Worm (Caenorhabditis elegans) whole organism, young adult: ENCODE data around the gene bgnt-1.5.

Experiments
- B0035.1 ChIP-seq: sonication (generic microtip); optimal IDR thresholded peaks from 2 replicates; lab custom pipeline; 2016; ENCODE audit warnings: missing genetic modification characterization, mild to moderate bottlenecking, missing compliant biosample characterization, missing genotype, missing genetic modification reagents
- B0261.1 ChIP-seq: sonication (generic microtip); optimal IDR thresholded peaks from 2 replicates; lab custom pipeline; 2016; ENCODE audit warnings: mild to moderate bottlenecking, missing genetic modification characterization, moderate library complexity, missing compliant biosample characterization
- B0336.3 ChIP-seq: fragments of 200-800 bp; sonication (Bioruptor generic); IDR thresholded peaks from 2 replicates; pipeline ENCODE4 v1.3.6; 2022; ENCODE audit warnings: missing genetic modification characterization, missing compliant biosample characterization
- C17E4.6 ChIP-seq: fragments of 200-800 bp; sonication (Bioruptor generic); IDR thresholded peaks from 2 replicates; pipeline ENCODE4 v1.3.6; 2022; ENCODE audit warnings: missing genetic modification reagents, missing genetic modification characterization, missing compliant biosample characterization
- D2030.7 ChIP-seq: fragments of 200-800 bp; sonication (Bioruptor generic); IDR thresholded peaks from 2 replicates; pipeline ENCODE4 v1.3.6; 2022; ENCODE audit warnings: missing genetic modification reagents, missing genetic modification characterization, missing compliant biosample characterization
- F10E7.11 ChIP-seq: sonication (generic microtip); optimal IDR thresholded peaks from 2 replicates; lab custom pipeline; 2017; ENCODE audit warnings: mild to moderate bottlenecking, missing genetic modification characterization, moderate library complexity, missing compliant biosample characterization
- ZK185.1 ChIP-seq: sonication (generic microtip); optimal IDR thresholded peaks from 2 replicates; lab custom pipeline; 2016; ENCODE audit warnings: mild to moderate bottlenecking, missing genetic modification characterization, missing compliant biosample characterization; ENCODE audit not compliant: poor library complexity, severe bottlenecking
- aptf-3 ChIP-seq: fragments of 200-800 bp; sonication (Bioruptor generic); IDR thresholded peaks from 2 replicates; pipeline ENCODE4 v1.3.6; 2022; ENCODE audit warnings: missing genetic modification characterization, missing compliant biosample characterization
- attf-3 ChIP-seq: fragments of 200-800 bp; sonication (Bioruptor generic); conservative IDR thresholded peaks from 2 replicates; pipeline ENCODE4 v1.3.6; 2022; ENCODE audit warnings: missing genetic modification reagents, missing genetic modification characterization, missing compliant biosample characterization
- bed-1 ChIP-seq: fragments of 200-800 bp; sonication (Bioruptor generic); IDR thresholded peaks from 2 replicates; pipeline ENCODE4 v1.3.6; 2022; ENCODE audit warnings: missing genetic modification reagents, missing genetic modification characterization, missing compliant biosample characterization
- ceh-100 ChIP-seq: fragments of 200-800 bp; sonication (Bioruptor generic); IDR thresholded peaks from 2 replicates; pipeline ENCODE4 v1.3.6; 2022; ENCODE audit warnings: missing genetic modification reagents, missing genetic modification characterization, missing compliant biosample characterization
- ceh-40 ChIP-seq: fragments of 200-800 bp; sonication (Bioruptor generic); IDR thresholded peaks from 2 replicates; pipeline ENCODE4 v1.3.6; 2022; ENCODE audit warnings: missing genetic modification characterization, missing compliant biosample characterization
- die-1 ChIP-seq: sonication (generic microtip); optimal IDR thresholded peaks from 2 replicates; lab custom pipeline; 2016; ENCODE audit warnings: missing genotype, mild to moderate bottlenecking, missing genetic modification characterization, missing compliant biosample characterization
- dox-1 ChIP-seq: fragments of 200-800 bp; sonication (Bioruptor generic); IDR thresholded peaks from 2 replicates; pipeline ENCODE4 v1.3.6; 2022; ENCODE audit warnings: missing genetic modification reagents, missing genetic modification characterization, missing compliant biosample characterization
- egl-18 ChIP-seq: fragments of 200-800 bp; sonication (Bioruptor generic); IDR thresholded peaks from 2 replicates; pipeline ENCODE4 v1.3.6; 2022; ENCODE audit warnings: missing genetic modification reagents, missing genetic modification characterization, missing compliant biosample characterization
- ets-4 ChIP-seq: fragments of 200-800 bp; sonication (Bioruptor generic); optimal IDR thresholded peaks from 2 replicates; lab custom pipeline; 2018; ENCODE audit warnings: mild to moderate bottlenecking, missing genetic modification characterization, missing compliant biosample characterization
- gei-17 ChIP-seq: fragments of 200-800 bp; sonication (Bioruptor generic); optimal IDR thresholded peaks from 2 replicates; lab custom pipeline; 2018; ENCODE audit warnings: mild to moderate bottlenecking, missing genetic modification characterization, missing compliant biosample characterization
- hlh-26 ChIP-seq: fragments of 200-800 bp; sonication (Bioruptor generic); conservative IDR thresholded peaks from 2 replicates; pipeline ENCODE4 v1.3.6; 2022; ENCODE audit warnings: missing genetic modification reagents, missing genetic modification characterization, missing compliant biosample characterization
- hmg-1.2 ChIP-seq: fragments of 200-800 bp; sonication (Bioruptor generic); IDR thresholded peaks from 2 replicates; pipeline ENCODE4 v1.3.6; 2022; ENCODE audit warnings: missing genetic modification reagents, missing genetic modification characterization, missing compliant biosample characterization
- let-607 ChIP-seq, 2 experiments: fragments of 200-800 bp in 1 of 2; sonication (Bioruptor generic) in 1 of 2; sonication (generic microtip) in 1 of 2; optimal IDR thresholded peaks; 2 replicates each; lab custom pipeline; 2016 to 2018; ENCODE audit warnings: mild to moderate bottlenecking in 2 of 2, missing compliant biosample characterization in 2 of 2, missing genetic modification characterization in 2 of 2, moderate library complexity in 2 of 2, missing genotype in 1 of 2
- lin-35 ChIP-seq, 3 experiments: fragments of 150-350 bp in 2 of 3; sonication (generic microtip) in 1 of 3; optimal IDR thresholded peaks; 2 replicates each; lab custom pipeline; 2014 to 2018; ENCODE audit warnings: missing biosample characterization in 3 of 3, missing genetic modification characterization in 3 of 3, missing genetic modification reagents in 3 of 3
- lin-54 ChIP-seq: fragments of 200-800 bp; sonication (Bioruptor generic); optimal IDR thresholded peaks from 2 replicates; lab custom pipeline; 2018; ENCODE audit warnings: mild to moderate bottlenecking, missing genetic modification characterization, missing compliant biosample characterization
- lsl-1 ChIP-seq: fragments of 200-800 bp; sonication (Bioruptor generic); optimal IDR thresholded peaks from 2 replicates; lab custom pipeline; 2018; ENCODE audit warnings: mild to moderate bottlenecking, missing genetic modification characterization, moderate library complexity, missing compliant biosample characterization
- madf-10 ChIP-seq: sonication (generic microtip); optimal IDR thresholded peaks from 2 replicates; lab custom pipeline; 2016; ENCODE audit warnings: mild to moderate bottlenecking, missing genetic modification characterization, missing compliant biosample characterization
- madf-3 ChIP-seq: fragments of 200-800 bp; sonication (Bioruptor generic); IDR thresholded peaks from 2 replicates; pipeline ENCODE4 v1.3.6; 2022; ENCODE audit warnings: missing genetic modification reagents, missing genetic modification characterization, missing compliant biosample characterization
- nhr-80 ChIP-seq: sonication (generic microtip); optimal IDR thresholded peaks from 2 replicates; lab custom pipeline; 2016; ENCODE audit warnings: missing genetic modification characterization, missing compliant biosample characterization
- nhr-90 ChIP-seq: sonication (generic microtip); optimal IDR thresholded peaks from 2 replicates; lab custom pipeline; 2016; ENCODE audit warnings: missing genotype, mild to moderate bottlenecking, missing genetic modification characterization, missing compliant biosample characterization
- pbrm-1 ChIP-seq: fragments of 200-800 bp; sonication (Bioruptor generic); IDR thresholded peaks from 2 replicates; pipeline ENCODE4 v1.3.6; 2022; ENCODE audit warnings: missing genetic modification reagents, missing genetic modification characterization, missing compliant biosample characterization
- rec-8 ChIP-seq, 2 experiments: sonication (generic microtip); optimal IDR thresholded peaks; 2 replicates each; lab custom pipeline; 2016; ENCODE audit warnings: mild to moderate bottlenecking in 2 of 2, missing genetic modification characterization in 2 of 2, missing genetic modification reagents in 2 of 2, missing genotype in 2 of 2, missing biosample characterization in 1 of 2, missing compliant biosample characterization in 1 of 2, moderate library complexity in 1 of 2
- rpc-1 ChIP-seq, 2 experiments: fragments of 150-350 bp in 1 of 2; sonication (generic microtip) in 1 of 2; optimal IDR thresholded peaks; 2 replicates each; lab custom pipeline; 2014 to 2018; ENCODE audit warnings: missing biosample characterization in 1 of 2, missing genetic modification characterization in 1 of 2, missing genetic modification reagents in 1 of 2, missing genotype in 1 of 2
- snpc-1.1 ChIP-seq: sonication (generic microtip); optimal IDR thresholded peaks from 2 replicates; lab custom pipeline; 2017; ENCODE audit warnings: missing genetic modification characterization, mild to moderate bottlenecking, missing compliant biosample characterization, antibody characterized with exemption, moderate library complexity, missing genotype, missing genetic modification reagents; ENCODE audit not compliant: insufficient read depth
- snpc-1.3 ChIP-seq: sonication (generic microtip); optimal IDR thresholded peaks from 2 replicates; lab custom pipeline; 2017; ENCODE audit warnings: missing genetic modification characterization, mild to moderate bottlenecking, missing compliant biosample characterization, antibody characterized with exemption, moderate library complexity, missing genotype, missing genetic modification reagents; ENCODE audit not compliant: insufficient read depth
- snpc-3.4 ChIP-seq: sonication (generic microtip); optimal IDR thresholded peaks from 2 replicates; lab custom pipeline; 2017; ENCODE audit warnings: missing genetic modification characterization, mild to moderate bottlenecking, missing compliant biosample characterization, antibody characterized with exemption, moderate library complexity, missing genotype, missing genetic modification reagents
- snpc-4 ChIP-seq, 5 experiments: fragments of 150-350 bp in 1 of 5; sonication (generic microtip) in 4 of 5; optimal IDR thresholded peaks; 2 replicates each; lab custom pipeline; 2014 to 2018; ENCODE audit warnings: missing genetic modification characterization in 5 of 5, missing biosample characterization in 3 of 5, antibody characterized with exemption in 2 of 5, mild to moderate bottlenecking in 2 of 5, missing compliant biosample characterization in 2 of 5, missing genotype in 2 of 5, moderate library complexity in 2 of 5, missing genetic modification reagents in 1 of 5
- somi-1 ChIP-seq: fragments of 200-800 bp; sonication (Bioruptor generic); optimal IDR thresholded peaks from 2 replicates; lab custom pipeline; 2018; ENCODE audit warnings: mild to moderate bottlenecking, missing genetic modification characterization, missing compliant biosample characterization
- tbp1 ChIP-seq: fragments of 200-800 bp; sonication (Bioruptor generic); optimal IDR thresholded peaks from 2 replicates; lab custom pipeline; 2018; ENCODE audit warnings: mild to moderate bottlenecking, missing genetic modification characterization, missing compliant biosample characterization
- unc-62 ChIP-seq: fragments of 150-350 bp; optimal IDR thresholded peaks from 2 replicates; lab custom pipeline; 2014; ENCODE audit warnings: missing biosample characterization, missing genetic modification reagents, missing genetic modification characterization
- ztf-18 ChIP-seq: sonication (generic microtip); optimal IDR thresholded peaks from 2 replicates; lab custom pipeline; 2016; ENCODE audit warnings: missing genotype, mild to moderate bottlenecking, missing genetic modification characterization, missing compliant biosample characterization
- ztf-22 ChIP-seq: fragments of 200-800 bp; sonication (Bioruptor generic); optimal IDR thresholded peaks from 2 replicates; lab custom pipeline; 2018; ENCODE audit warnings: mild to moderate bottlenecking, missing genetic modification characterization, moderate library complexity, missing compliant biosample characterization

Gene bgnt-1.5

DNA sequence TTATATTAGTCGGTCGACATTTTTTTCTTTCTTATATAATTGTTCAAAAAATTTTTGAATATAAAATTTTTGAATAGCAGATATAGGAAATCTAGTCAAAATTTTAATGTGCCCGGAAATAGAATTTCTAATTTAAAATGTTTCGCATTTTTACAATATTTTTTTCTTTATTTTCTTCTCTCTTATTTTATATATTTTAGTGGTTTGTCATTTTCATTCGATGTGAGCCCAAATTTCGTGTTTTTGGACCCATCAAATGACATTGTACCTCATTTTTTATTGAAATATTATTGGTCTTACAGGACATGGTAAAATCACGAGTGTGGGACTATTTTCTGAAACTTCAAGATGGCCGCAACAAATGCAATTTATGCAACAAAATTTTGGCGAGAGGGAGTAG is 30.0 kb upstream of the bgnt-1.5 start, which contains the start of gene K09A11.1:
Gene K09A11.1 (plus strand): TSS at position 301 of the 400 bp plus-strand sequence.
- no peak for TF ChIP-seq C17E4.6 (GFP tag; lab: Robert Waterston, UW)
- no peak for TF ChIP-seq B0336.3 (GFP tag; lab: Robert Waterston, UW)
- no peak for TF ChIP-seq nhr-80 (tag; lab: Kevin White, UChicago)
- TF ChIP-seq bed-1 (GFP tag; lab: Robert Waterston, UW) = no peak

ce11 chrX:13261037-13261592 is 29.0 kb upstream of the bgnt-1.5 start:
- TF ChIP-seq snpc-4 (GFP tag; optimal IDR thresholded peaks at IDR 0.05; lab: Kevin White, UChicago) = peak; percentile 68
- TF ChIP-seq snpc-4 (tag; optimal IDR thresholded peaks at IDR 0.05; lab: Kevin White, UChicago) = peak in 3 of 4 experiments; percentile 63 to 91 (median 86)
- TF ChIP-seq B0261.1 (tag; lab: Kevin White, UChicago) = peak; percentile 66
- TF ChIP-seq rec-8 (tag; optimal IDR thresholded peaks at IDR 0.05; lab: Kevin White, UChicago) = peak in 1 of 2 experiments; percentile 38
- TF ChIP-seq tbp1 = peak; percentile 86
- peak; percentile 37 for TF ChIP-seq snpc-3.4 (tag; lab: Kevin White, UChicago)
- TF ChIP-seq madf-10 (tag; lab: Kevin White, UChicago) = peak; percentile 31
- TF ChIP-seq B0035.1 (tag; lab: Kevin White, UChicago) = peak; percentile 5
- 0 out of 2 replicates have a peak, but pooled peaks have one; percentile 17 for TF ChIP-seq dox-1 (GFP tag; lab: Robert Waterston, UW)
- TF ChIP-seq egl-18 (GFP tag; lab: Robert Waterston, UW) = 0 out of 2 replicates have a peak, but pooled peaks have one; percentile 16
- peak; percentile 8 for TF ChIP-seq nhr-80 (tag; lab: Kevin White, UChicago)
- peak; percentile 10 for TF ChIP-seq ZK185.1 (tag; lab: Kevin White, UChicago)
- peak; percentile 24 for TF ChIP-seq snpc-1.1
- 0 out of 2 replicates have a peak, but pooled peaks have one; percentile 16 for TF ChIP-seq D2030.7 (GFP tag; lab: Robert Waterston, UW)
- TF ChIP-seq snpc-1.3 (tag; lab: Kevin White, UChicago) = peak; percentile 27
- peak; percentile 74 for TF ChIP-seq die-1
- TF ChIP-seq nhr-90 (tag; lab: Kevin White, UChicago) = peak; percentile 36
- peak; percentile 10 for TF ChIP-seq ztf-18 (tag; lab: Kevin White, UChicago)
- peak; percentile 38 for TF ChIP-seq hmg-1.2 (GFP tag; lab: Robert Waterston, UW)
- peak; percentile 69 for TF ChIP-seq rpc-1 (optimal IDR thresholded peaks at IDR 0.05; lab: Kevin White, UChicago)
- peak; percentile 84 for TF ChIP-seq rpc-1 (tag; optimal IDR thresholded peaks at IDR 0.05; lab: Kevin White, UChicago)
- TF ChIP-seq pbrm-1 (GFP tag; lab: Robert Waterston, UW) = peak; percentile 58; the same call in 1 of the 2 replicates

- peak; percentile 68 for TF ChIP-seq ets-4
- TF ChIP-seq nhr-80 (tag; lab: Kevin White, UChicago) = peak; percentile 93
- TF ChIP-seq gei-17 (GFP tag; lab: Kevin White, UChicago) = no peak
- TF ChIP-seq hmg-1.2 (GFP tag; lab: Robert Waterston, UW) = no peak
- TF ChIP-seq unc-62 = peak; percentile 21
- peak; percentile 33 for TF ChIP-seq tbp1
- peak; percentile 2 for TF ChIP-seq ztf-22 (GFP tag; lab: Kevin White, UChicago)
- TF ChIP-seq let-607 (tag; optimal IDR thresholded peaks at IDR 0.05; lab: Kevin White, UChicago) = peak in 1 of 2 experiments; percentile 30
Observed at ce11 chrX:13257577-13257976, 25.4 kb upstream of the bgnt-1.5 start, which contains the start of gene K08H2.10. K08H2.10 (plus strand) TSS chrX:13257806.

- no peak for TF ChIP-seq F10E7.11
- TF ChIP-seq hlh-26 (GFP tag; lab: Robert Waterston, UW) = no peak
- TF ChIP-seq somi-1 = no peak
- TF ChIP-seq madf-3 (GFP tag; lab: Robert Waterston, UW) = no peak
- no peak for TF ChIP-seq lsl-1 (GFP tag; lab: Kevin White, UChicago)
- no peak for TF ChIP-seq ceh-100 (GFP tag; lab: Robert Waterston, UW)
- no peak for TF ChIP-seq lin-35 (GFP tag; optimal IDR thresholded peaks at IDR 0.05; lab: Kevin White, UChicago)
- TF ChIP-seq ets-4 = no peak
- TF ChIP-seq lin-54 (GFP tag; lab: Kevin White, UChicago) = no peak
- TF ChIP-seq attf-3 (GFP tag; lab: Robert Waterston, UW) = no peak
- TF ChIP-seq aptf-3 (GFP tag; lab: Robert Waterston, UW) = no peak
- TF ChIP-seq ceh-40 (GFP tag; lab: Robert Waterston, UW) = no peak
- no peak for TF ChIP-seq B0336.3 (GFP tag; lab: Robert Waterston, UW)
- TF ChIP-seq, all 124 proteins: peak for 0
Observed at ce11 chrX:13251914-13252434, 19.8 kb upstream of the bgnt-1.5 start, which contains the start of gene nhr-32. nhr-32 (plus strand) TSS chrX:13251964.
